Fruit fly (Drosophila melanogaster): ENCODE measurements around the gene Pex23.

The Pex23 gene

DNA sequence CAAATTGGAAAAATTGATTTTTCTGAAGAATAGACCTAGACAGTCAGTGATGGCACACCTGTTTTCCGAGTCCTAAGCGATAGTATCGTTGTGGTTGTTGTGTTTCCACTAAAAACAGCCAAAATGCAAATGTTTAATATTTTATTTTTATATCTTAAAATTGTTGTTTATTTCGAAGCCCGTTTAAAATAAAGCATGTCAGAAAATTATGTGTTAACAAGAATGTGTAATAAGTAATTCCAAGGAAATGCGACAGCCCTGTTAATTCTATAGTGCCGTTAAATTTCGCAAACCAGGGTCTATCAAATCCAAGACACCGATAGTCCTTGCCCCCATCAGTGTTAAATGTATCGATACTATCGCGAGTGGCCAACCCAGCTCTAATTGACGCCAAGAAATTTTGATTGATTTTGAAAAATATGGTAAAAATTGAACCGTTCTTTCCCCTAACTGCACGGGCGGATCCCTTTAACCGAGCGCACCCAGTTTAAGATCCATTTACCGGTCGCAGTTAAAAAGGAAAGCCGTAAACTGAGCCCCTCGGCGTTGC lies at the start of gene Pex23 (continued):
- TF ChIP-seq CG12104 (GFP tag; optimal IDR thresholded peaks at IDR 0.05) (peak; percentile 68), Ets65A (GFP tag) (peak; percentile 96), Hr51 (GFP tag; optimal IDR thresholded peaks at IDR 0.05) (peak; percentile 72 to 79), Dip3 (GFP tag; optimal IDR thresholded peaks at IDR 0.05) (peak; percentile 77), tap (tag; optimal IDR thresholded peaks at IDR 0.05) (peak; percentile 70), jigr1 (GFP tag; IDR thresholded peaks at IDR 0.05) (peak; percentile 35; the same call in 1 of the 3 replicates), stwl (tag; optimal IDR thresholded peaks at IDR 0.05) (peak; percentile 63), sna (GFP tag; IDR thresholded peaks at IDR 0.05; ENCODE audit: partially characterized antibody) (peak; percentile 99), crc (GFP tag; optimal IDR thresholded peaks at IDR 0.05) (peak; percentile 30), MTF-1 (GFP tag; optimal IDR thresholded peaks at IDR 0.05; ENCODE audit: borderline replicate concordance) (no peak), fd96Cb (tag; optimal IDR thresholded peaks at IDR 0.05) (peak; percentile 66), CG16813 (GFP tag; IDR thresholded peaks at IDR 0.05; ENCODE audit: partially characterized antibody) (peak; percentile 99), cwo (GFP tag; optimal IDR thresholded peaks at IDR 0.05) (peak; percentile 41), bsh (GFP tag; optimal IDR thresholded peaks at IDR 0.05) (peak in 1 of 2 experiments; percentile 80), Mrtf (GFP tag; IDR thresholded peaks at IDR 0.05) (peak; percentile 57; the same call in 1 of the 3 replicates), corto (GFP tag; optimal IDR thresholded peaks at IDR 0.05) (no peak), cato (GFP tag; optimal IDR thresholded peaks at IDR 0.05; ENCODE audit: borderline replicate concordance) (peak; percentile 67), CG1792 (GFP tag; optimal IDR thresholded peaks at IDR 0.05) (peak; percentile 51), Hsf (GFP tag; optimal IDR thresholded peaks at IDR 0.05) (peak; percentile 80), Bgb (GFP tag; IDR thresholded peaks at IDR 0.05; ENCODE audit: partially characterized antibody) (peak; percentile 95), CG2202 (tag; optimal IDR thresholded peaks at IDR 0.05) (peak; percentile 49), zfh2 (GFP tag; optimal IDR thresholded peaks at IDR 0.05) (peak; percentile 79), Atf6 (GFP tag; IDR thresholded peaks at IDR 0.05) (peak; percentile 64), NFAT (GFP tag; IDR thresholded peaks at IDR 0.05) (peak; percentile 74), CoRest (tag; optimal IDR thresholded peaks at IDR 0.05) (peak; percentile 89), chinmo (GFP tag; IDR thresholded peaks at IDR 0.05; ENCODE audit: partially characterized antibody) (peak; percentile 94; the same call in 2 of the 4 replicates), CG1602 (GFP tag; optimal IDR thresholded peaks at IDR 0.05) (peak; percentile 81), CG12659 (GFP tag; optimal IDR thresholded peaks at IDR 0.05) (peak; percentile 91), sqz (GFP tag; optimal IDR thresholded peaks at IDR 0.05) (no peak), CG11093 (GFP tag; IDR thresholded peaks at IDR 0.05) (peak; percentile 53; the same call in 1 of the 3 replicates), Dad (GFP tag; optimal IDR thresholded peaks at IDR 0.05) (peak; percentile 80), pnt (GFP tag; optimal IDR thresholded peaks at IDR 0.05) (peak; percentile 65), h (optimal IDR thresholded peaks at IDR 0.05) (no peak), pros (GFP tag; optimal IDR thresholded peaks at IDR 0.05) (no peak), CG10654 (GFP tag; optimal IDR thresholded peaks at IDR 0.05) (peak; percentile 78), CG13123 (GFP tag; optimal IDR thresholded peaks at IDR 0.05) (peak; percentile 81), CG34376 (GFP tag; optimal IDR thresholded peaks at IDR 0.05) (peak; percentile 48), Scr (GFP tag; IDR thresholded peaks at IDR 0.05; ENCODE audit: partially characterized antibody) (peak; percentile 99), Taf1 (GFP tag; IDR thresholded peaks at IDR 0.05) (peak; percentile 59; the same call in 1 of the 2 replicates), CG3995 (GFP tag; optimal IDR thresholded peaks at IDR 0.05) (no peak), CG15601 (tag; optimal IDR thresholded peaks at IDR 0.05) (peak; percentile 86), CG2889 (GFP tag; IDR thresholded peaks at IDR 0.05) (peak; percentile 78; the same call in 2 of the 3 replicates), Doc2 (GFP tag; IDR thresholded peaks at IDR 0.05) (no peak), pan (optimal IDR thresholded peaks at IDR 0.05) (no peak), pan (GFP tag; optimal IDR thresholded peaks at IDR 0.05 in 1 of 2, IDR thresholded peaks at IDR 0.05 in 1 of 2) (peak in 1 of 2 experiments; percentile 81), CG9817 (tag; optimal IDR thresholded peaks at IDR 0.05) (peak; percentile 80), CG3847 (GFP tag; IDR thresholded peaks at IDR 0.05) (peak; percentile 82), CG4328 (GFP tag; optimal IDR thresholded peaks at IDR 0.05) (no peak), hth (optimal IDR thresholded peaks at IDR 0.05) (no peak), eyg (GFP tag; optimal IDR thresholded peaks at IDR 0.05) (no peak)
